Worm (Caenorhabditis elegans) whole organism, young adult: Measurements from ENCODE around the gene H10E21.5.

Source experiments
- B0035.1 ChIP-seq: sonication (generic microtip); optimal IDR thresholded peaks from 2 replicates; lab custom pipeline; 2016; ENCODE audit warnings: missing genetic modification characterization, mild to moderate bottlenecking, missing compliant biosample characterization, missing genotype, missing genetic modification reagents
- Y67H2A.10 ChIP-seq: fragments of 200-800 bp; sonication (Bioruptor generic); conservative IDR thresholded peaks from 2 replicates; pipeline ENCODE4 v1.3.6; 2022; ENCODE audit warnings: missing genetic modification reagents, missing genetic modification characterization, missing compliant biosample characterization
- ceh-58 ChIP-seq: fragments of 200-800 bp; sonication (Bioruptor generic); IDR thresholded peaks from 2 replicates; pipeline ENCODE4 v1.3.6; 2022; ENCODE audit warnings: missing genetic modification characterization, missing compliant biosample characterization
- dpl-1 ChIP-seq: fragments of 150-350 bp; optimal IDR thresholded peaks from 2 replicates; lab custom pipeline; 2014; ENCODE audit warnings: missing biosample characterization, missing genetic modification reagents, missing genetic modification characterization
- ets-4 ChIP-seq: fragments of 200-800 bp; sonication (Bioruptor generic); optimal IDR thresholded peaks from 2 replicates; lab custom pipeline; 2018; ENCODE audit warnings: mild to moderate bottlenecking, missing genetic modification characterization, missing compliant biosample characterization
- mxl-1 ChIP-seq: sonication (generic microtip); optimal IDR thresholded peaks from 2 replicates; lab custom pipeline; 2016; ENCODE audit warnings: missing genetic modification characterization, missing compliant biosample characterization
- pbrm-1 ChIP-seq: fragments of 200-800 bp; sonication (Bioruptor generic); IDR thresholded peaks from 2 replicates; pipeline ENCODE4 v1.3.6; 2022; ENCODE audit warnings: missing genetic modification reagents, missing genetic modification characterization, missing compliant biosample characterization

- TF ChIP-seq ceh-58 (no peak), pbrm-1 (GFP tag; lab: Robert Waterston, UW) (no peak), B0035.1 (no peak), mxl-1 (no peak), Y67H2A.10 (GFP tag; lab: Robert Waterston, UW) (no peak), dpl-1 (GFP tag; lab: Kevin White, UChicago) (no peak), ets-4 (GFP tag; lab: Kevin White, UChicago) (no peak)
Observed at ce11 chrIII:49064-49463, 25.3 kb upstream of the H10E21.5 start.
